Fruit fly (Drosophila melanogaster) whole organism, wandering third instar larva: Measurements from ENCODE around the gene CG10638.

ENCODE experiments used
- N ChIP-seq: fragments of >200 bp; optimal IDR thresholded peaks from 2 replicates; lab custom pipeline; 2018; ENCODE audit warnings: missing biosample characterization, missing external identifiers, missing genetic modification characterization
- usp ChIP-seq: fragments of >200 bp; optimal IDR thresholded peaks from 2 replicates; lab custom pipeline; 2017; ENCODE audit warnings: missing biosample characterization, missing genetic modification characterization

DNA sequence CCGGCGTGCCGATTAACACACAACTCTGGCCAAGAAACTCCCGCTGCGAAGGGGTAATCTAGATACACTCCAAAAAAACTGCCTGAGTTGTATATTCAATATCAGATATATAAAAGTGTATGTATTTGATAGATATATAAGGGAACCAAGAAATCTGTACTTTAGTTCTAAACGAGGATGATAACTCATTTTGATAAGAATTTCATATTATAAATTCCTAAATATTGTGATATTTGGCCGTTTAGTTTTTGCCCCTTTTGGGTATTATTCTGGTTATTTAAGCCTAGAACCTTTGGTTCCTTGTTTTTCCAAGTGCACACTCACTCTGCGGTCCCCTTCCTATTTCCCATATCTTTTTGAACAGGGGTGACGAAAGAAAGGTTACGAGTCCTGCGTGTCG lies 47.6 kb downstream of the CG10638 start:
- TF ChIP-seq N (GFP tag; lab: Kevin White, UChicago): no peak
- no peak for TF ChIP-seq usp (GFP tag; lab: Kevin White, UChicago)
